Worm (Caenorhabditis elegans) whole organism, young adult: ENCODE measurements around the gene rps-21.

Source experiments
- F52B5.7 ChIP-seq: sonication (generic microtip); optimal IDR thresholded peaks from 2 replicates; lab custom pipeline; 2016; ENCODE audit warnings: mild to moderate bottlenecking, missing genetic modification characterization, missing compliant biosample characterization
- atf-7 ChIP-seq: sonication (generic microtip); optimal IDR thresholded peaks from 2 replicates; lab custom pipeline; 2017; ENCODE audit warnings: mild to moderate bottlenecking, missing genetic modification characterization, missing compliant biosample characterization
- dpl-1 ChIP-seq: fragments of 150-350 bp; optimal IDR thresholded peaks from 2 replicates; lab custom pipeline; 2014; ENCODE audit warnings: missing biosample characterization, missing genetic modification reagents, missing genetic modification characterization
- egl-18 ChIP-seq: fragments of 200-800 bp; sonication (Bioruptor generic); IDR thresholded peaks from 2 replicates; pipeline ENCODE4 v1.3.6; 2022; ENCODE audit warnings: missing genetic modification reagents, missing genetic modification characterization, missing compliant biosample characterization
- let-607 ChIP-seq, 2 experiments: fragments of 200-800 bp in 1 of 2; sonication (Bioruptor generic) in 1 of 2; sonication (generic microtip) in 1 of 2; optimal IDR thresholded peaks; 2 replicates each; lab custom pipeline; 2016 to 2018; ENCODE audit warnings: mild to moderate bottlenecking in 2 of 2, missing compliant biosample characterization in 2 of 2, missing genetic modification characterization in 2 of 2, moderate library complexity in 2 of 2, missing genotype in 1 of 2
- nhr-120 ChIP-seq: fragments of 200-800 bp; sonication (Bioruptor generic); IDR thresholded peaks from 2 replicates; pipeline ENCODE4 v1.3.6; 2022; ENCODE audit warnings: missing genetic modification characterization, missing compliant biosample characterization
- repo-1 ChIP-seq: sonication (generic microtip); optimal IDR thresholded peaks from 2 replicates; lab custom pipeline; 2017; ENCODE audit warnings: mild to moderate bottlenecking, missing genetic modification characterization, missing compliant biosample characterization
- tbp1 ChIP-seq: fragments of 200-800 bp; sonication (Bioruptor generic); optimal IDR thresholded peaks from 2 replicates; lab custom pipeline; 2018; ENCODE audit warnings: mild to moderate bottlenecking, missing genetic modification characterization, missing compliant biosample characterization

- TF ChIP-seq repo-1 (tag; lab: Kevin White, UChicago) (no peak), nhr-120 (no peak), tbp1 (GFP tag; lab: Kevin White, UChicago) (no peak), F52B5.7 (no peak), dpl-1 (GFP tag; lab: Kevin White, UChicago) (no peak), atf-7 (no peak), let-607 (tag; optimal IDR thresholded peaks at IDR 0.05; lab: Kevin White, UChicago) (no peak), egl-18 (GFP tag; lab: Robert Waterston, UW) (no peak)
These were observed 22.6 kb upstream of the rps-21 start for ce11 chrIII:7212028-7212427.
